Worm (Caenorhabditis elegans) whole organism, L4/young adult: Measurements from ENCODE around the gene gnrr-4.

ENCODE experiments used
- W03F9.2 ChIP-seq: fragments of 150-350 bp; optimal IDR thresholded peaks from 2 replicates; lab custom pipeline; 2014; ENCODE audit warnings: missing biosample characterization, missing genetic modification characterization
- dao-5 ChIP-seq: sonication (generic microtip); optimal IDR thresholded peaks from 2 replicates; lab custom pipeline; 2016; ENCODE audit warnings: missing genotype, missing genetic modification characterization, moderate library complexity, missing compliant biosample characterization
- him-1 ChIP-seq: sonication (generic microtip); optimal IDR thresholded peaks from 2 replicates; lab custom pipeline; 2016; ENCODE audit warnings: missing genotype, missing genetic modification reagents, missing genetic modification characterization, missing compliant biosample characterization

Gene gnrr-4

ce11 chrX:5753141-5753540 is 10.0 kb upstream of the gnrr-4 start:
- no peak for TF ChIP-seq dao-5 (tag; lab: Kevin White, UChicago)
- TF ChIP-seq him-1 (tag; lab: Kevin White, UChicago): no peak
- TF ChIP-seq W03F9.2 (tag; lab: Kevin White, UChicago): no peak

- TF ChIP-seq W03F9.2 (tag; lab: Kevin White, UChicago) (no peak), dao-5 (tag; lab: Kevin White, UChicago) (no peak)
Observed at ce11 chrX:5746665-5747064, 3.6 kb upstream of the gnrr-4 start.

- TF ChIP-seq W03F9.2 (tag; lab: Kevin White, UChicago) (no peak), dao-5 (tag; lab: Kevin White, UChicago) (no peak), him-1 (tag; lab: Kevin White, UChicago) (no peak)
Observed at ce11 chrX:5733728-5734252, 9.3 kb downstream of the gnrr-4 start, which contains the start of gene rgs-6. Gene rgs-6, minus strand, starts transcription at chrX:5733778.

- TF ChIP-seq W03F9.2 (tag; lab: Kevin White, UChicago) (no peak), him-1 (tag; lab: Kevin White, UChicago) (peak; percentile 84), dao-5 (tag; lab: Kevin White, UChicago) (no peak)
Observed at ce11 chrX:5728956-5729467, 14.1 kb downstream of the gnrr-4 start.

ce11 chrX:5726160-5726559 is 16.9 kb downstream of the gnrr-4 start:
- TF ChIP-seq dao-5 (tag; lab: Kevin White, UChicago) (no peak), W03F9.2 (tag; lab: Kevin White, UChicago) (no peak), him-1 (tag; lab: Kevin White, UChicago) (no peak)

- TF ChIP-seq dao-5 (tag; lab: Kevin White, UChicago) (no peak), W03F9.2 (tag; lab: Kevin White, UChicago) (no peak), him-1 (tag; lab: Kevin White, UChicago) (no peak)
Observed at ce11 chrX:5724544-5724943, 18.6 kb downstream of the gnrr-4 start.

- TF ChIP-seq W03F9.2 (tag; lab: Kevin White, UChicago) (no peak), dao-5 (tag; lab: Kevin White, UChicago) (no peak), him-1 (tag; lab: Kevin White, UChicago) (no peak)
Observed at ce11 chrX:5723758-5724157, 19.4 kb downstream of the gnrr-4 start.

DNA sequence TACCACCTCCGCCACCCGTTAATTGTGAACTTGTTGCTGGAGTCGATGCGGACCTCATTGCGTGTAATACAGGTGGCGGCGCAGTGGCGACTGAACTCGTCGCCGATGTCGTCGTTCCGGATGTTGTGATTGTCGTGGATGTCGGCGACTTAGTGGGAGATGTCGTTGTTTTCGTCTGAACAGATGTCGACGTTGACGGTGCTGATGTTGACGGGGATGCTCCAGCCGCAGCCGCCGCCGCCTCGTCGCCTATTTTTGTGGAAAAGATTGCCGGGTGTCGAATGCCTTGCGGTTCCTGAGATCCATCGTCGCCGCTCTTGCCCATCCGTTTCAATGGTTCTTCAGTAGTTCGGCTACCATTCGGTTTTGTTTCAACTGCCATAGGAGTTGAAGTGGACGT is 22.2 kb downstream of the gnrr-4 start:
- TF ChIP-seq dao-5 (tag; lab: Kevin White, UChicago) (no peak), W03F9.2 (tag; lab: Kevin White, UChicago) (no peak), him-1 (tag; lab: Kevin White, UChicago) (no peak)

DNA sequence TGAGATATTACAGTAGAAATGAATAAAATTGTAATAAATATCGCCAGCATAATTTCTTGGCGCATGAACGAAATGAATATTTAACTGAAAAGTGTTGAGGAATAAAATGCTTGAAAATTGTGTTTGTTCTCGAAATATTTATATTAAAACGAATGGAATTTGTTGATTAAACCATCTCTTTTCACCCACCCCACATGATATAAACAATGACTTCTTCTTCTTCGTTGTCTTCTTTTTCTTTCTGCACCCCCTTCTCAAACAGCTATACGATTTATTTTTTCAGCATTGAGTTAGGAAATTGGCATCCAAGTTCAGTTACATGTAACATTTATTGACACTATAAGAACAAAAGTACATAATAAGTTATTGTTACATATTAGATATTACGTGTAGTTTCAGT is 23.0 kb downstream of the gnrr-4 start, which contains the start of gene C41G11.1:
TSS of gene C41G11.1 (minus strand) at position 101 of the 400 bp plus-strand sequence.
- TF ChIP-seq dao-5 (tag; lab: Kevin White, UChicago) (no peak), W03F9.2 (tag; lab: Kevin White, UChicago) (no peak)

- TF ChIP-seq W03F9.2 (tag; lab: Kevin White, UChicago) (no peak), him-1 (tag; lab: Kevin White, UChicago) (no peak), dao-5 (tag; lab: Kevin White, UChicago) (no peak)
Observed at ce11 chrX:5715831-5716364, 27.2 kb downstream of the gnrr-4 start.

ce11 chrX:5715369-5715768 is 27.7 kb downstream of the gnrr-4 start:
- TF ChIP-seq him-1 (tag; lab: Kevin White, UChicago): no peak
- TF ChIP-seq W03F9.2 (tag; lab: Kevin White, UChicago): no peak
- no peak for TF ChIP-seq dao-5 (tag; lab: Kevin White, UChicago)

- TF ChIP-seq him-1 (tag; lab: Kevin White, UChicago) (no peak), W03F9.2 (tag; lab: Kevin White, UChicago) (no peak), dao-5 (tag; lab: Kevin White, UChicago) (no peak)
Observed at ce11 chrX:5714077-5714675, 28.9 kb downstream of the gnrr-4 start, which contains the start of gene cyp-43A1. Gene cyp-43A1, plus strand, starts transcription at chrX:5714522.

ce11 chrX:5713479-5713878 is 29.6 kb downstream of the gnrr-4 start:
- no peak for TF ChIP-seq dao-5 (tag; lab: Kevin White, UChicago)
- peak; percentile 35 for TF ChIP-seq W03F9.2 (tag; lab: Kevin White, UChicago)

- no peak for TF ChIP-seq W03F9.2 (tag; lab: Kevin White, UChicago)
- no peak for TF ChIP-seq dao-5 (tag; lab: Kevin White, UChicago)
Observed at ce11 chrX:5710637-5711036, 32.5 kb downstream of the gnrr-4 start, which contains the start of gene cat-1. Gene cat-1, minus strand, starts transcription at chrX:5710737.
